Fruit fly (Drosophila melanogaster) whole organism, embryonic: ENCODE data around the gene CG14647.

Experiments
- BtbVII ChIP-seq: fragments of 200-800 bp; sonication (Bioruptor generic); optimal IDR thresholded peaks from 3 replicates; lab custom pipeline; 2017; ENCODE audit warnings: missing biosample characterization, mild to moderate bottlenecking, missing genetic modification characterization
- CG8924 ChIP-seq: fragments of 200-800 bp; optimal IDR thresholded peaks from 3 replicates; lab custom pipeline; 2019; ENCODE audit warnings: missing biosample characterization, mild to moderate bottlenecking, missing genetic modification characterization, moderate library complexity
- Dip3 ChIP-seq: fragments of 200-800 bp; sonication (Bioruptor generic); optimal IDR thresholded peaks from 3 replicates; lab custom pipeline; 2016; ENCODE audit warnings: missing biosample characterization, missing genetic modification characterization
- Ptx1 ChIP-seq: fragments of 200-800 bp; sonication (Bioruptor generic); IDR thresholded peaks from 2 replicates; pipeline ENCODE4 v1.3.6; 2022; ENCODE audit warnings: missing biosample characterization, missing genetic modification characterization
- cato ChIP-seq: fragments of 200-800 bp; sonication (Bioruptor generic); optimal IDR thresholded peaks from 2 replicates; lab custom pipeline; 2016; ENCODE audit warnings: missing biosample characterization, missing genetic modification characterization, borderline replicate concordance
- grau ChIP-seq: fragments of 200-800 bp; optimal IDR thresholded peaks from 3 replicates; lab custom pipeline; 2019; ENCODE audit warnings: missing biosample characterization, mild to moderate bottlenecking, missing genetic modification characterization, moderate library complexity
- scrt ChIP-seq: fragments of 200-800 bp; sonication (Bioruptor generic); optimal IDR thresholded peaks from 2 replicates; lab custom pipeline; 2018; ENCODE audit warnings: missing biosample characterization, mild to moderate bottlenecking, missing genetic modification characterization, moderate library complexity

DNA sequence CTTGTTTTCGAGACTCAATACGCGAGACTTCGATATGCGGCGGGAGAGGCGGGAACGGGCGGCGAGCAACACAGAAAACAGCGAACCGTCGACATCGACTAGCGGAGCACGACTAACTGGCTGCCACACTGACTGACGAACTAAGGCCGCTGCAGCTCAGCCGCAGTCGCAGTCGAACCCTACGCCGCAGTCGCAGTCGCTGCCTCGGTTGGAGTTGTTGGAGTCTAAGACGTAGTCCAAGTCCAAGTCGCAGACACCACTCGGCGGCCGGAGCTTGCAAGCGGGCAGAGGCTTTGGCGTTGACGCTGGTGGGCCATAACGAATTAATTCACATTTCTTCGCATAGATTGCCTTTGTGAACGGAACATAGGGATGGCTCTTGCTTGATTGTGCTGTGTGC lies 50.4 kb downstream of the CG14647 start:
- TF ChIP-seq grau (tag; lab: Kevin White, UChicago) (no peak), BtbVII (no peak), CG8924 (tag; lab: Kevin White, UChicago) (no peak), Dip3 (no peak), cato (GFP tag; lab: Kevin White, UChicago) (no peak), Ptx1 (GFP tag; lab: Robert Waterston, UW) (no peak), scrt (GFP tag; lab: Kevin White, UChicago) (no peak)
